Fruit fly (Drosophila melanogaster) whole organism, embryonic: ENCODE measurements around the gene Pvr.
A peak's percentile ranks its signal among the peaks of the same experiment; 100 is the strongest.

ENCODE experiments used
- Abd-B ChIP-seq: fragments of 200-800 bp; sonication (Bioruptor generic); optimal IDR thresholded peaks from 2 replicates; lab custom pipeline; 2018; ENCODE audit warnings: missing biosample characterization, mild to moderate bottlenecking, missing genetic modification characterization, moderate library complexity
- CG1024 ChIP-seq: fragments of 200-800 bp; sonication (Bioruptor generic); IDR thresholded peaks from 2 replicates; pipeline ENCODE4 v1.3.6; 2022; ENCODE audit warnings: missing biosample characterization, missing genetic modification characterization
- CG11504 ChIP-seq: fragments of 200-800 bp; sonication (Bioruptor generic); optimal IDR thresholded peaks from 3 replicates; lab custom pipeline; 2019; ENCODE audit warnings: missing biosample characterization, mild to moderate bottlenecking, missing genetic modification characterization, moderate library complexity
- CG11695 ChIP-seq: fragments of 200-800 bp; sonication (Bioruptor generic); IDR thresholded peaks from 3 replicates; pipeline ENCODE4 v1.3.6; 2022; ENCODE audit warnings: missing biosample characterization, missing genetic modification characterization
- CG1602 ChIP-seq: fragments of 200-800 bp; sonication (Bioruptor generic); optimal IDR thresholded peaks from 3 replicates; lab custom pipeline; 2016; ENCODE audit warnings: missing biosample characterization, missing genetic modification characterization
- CG18476 ChIP-seq: fragments of 200-800 bp; sonication (Bioruptor generic); optimal IDR thresholded peaks from 2 replicates; lab custom pipeline; 2016; ENCODE audit warnings: missing biosample characterization, mild to moderate bottlenecking, missing genetic modification characterization
- CG32532 ChIP-seq: fragments of 200-800 bp; sonication (Bioruptor generic); IDR thresholded peaks from 2 replicates; pipeline ENCODE4 v1.3.6; 2022; ENCODE audit warnings: missing biosample characterization, missing genetic modification characterization
- CG32767 ChIP-seq: fragments of 200-800 bp; sonication (Bioruptor generic); IDR thresholded peaks from 2 replicates; pipeline ENCODE4 v1.3.6; 2022; ENCODE audit warnings: missing biosample characterization, missing genetic modification characterization
- CG33213 ChIP-seq: fragments of 200-800 bp; sonication (Bioruptor generic); optimal IDR thresholded peaks from 3 replicates; lab custom pipeline; 2016; ENCODE audit warnings: missing biosample characterization, missing genetic modification characterization
- CG34422 ChIP-seq: fragments of 200-800 bp; sonication (Bioruptor generic); IDR thresholded peaks from 3 replicates; pipeline ENCODE4 v1.3.6; 2022; ENCODE audit warnings: missing biosample characterization, missing genetic modification characterization
- CG3726 ChIP-seq: fragments of 200-800 bp; sonication (Bioruptor generic); IDR thresholded peaks from 3 replicates; pipeline ENCODE4, ENCODE4 v1.3.6; 2022; ENCODE audit warnings: missing biosample characterization, missing genetic modification characterization
- CG4424 ChIP-seq: fragments of 200-800 bp; sonication (Bioruptor generic); optimal IDR thresholded peaks from 3 replicates; lab custom pipeline; 2016; ENCODE audit warnings: missing biosample characterization, missing genetic modification characterization
- CG6254 ChIP-seq: fragments of 200-800 bp; sonication (Bioruptor generic); optimal IDR thresholded peaks from 3 replicates; lab custom pipeline; 2017; ENCODE audit warnings: mild to moderate bottlenecking, missing biosample characterization, missing genetic modification reagents, missing genetic modification characterization
- CG6654 ChIP-seq: fragments of 200-800 bp; sonication (Bioruptor generic); optimal IDR thresholded peaks from 2 replicates; lab custom pipeline; 2017; ENCODE audit warnings: missing biosample characterization, mild to moderate bottlenecking, missing genetic modification characterization
- CG9609 ChIP-seq: fragments of 200-800 bp; sonication (Bioruptor generic); optimal IDR thresholded peaks from 3 replicates; lab custom pipeline; 2016; ENCODE audit warnings: missing biosample characterization, missing genetic modification characterization
- CoRest ChIP-seq: fragments of 200-800 bp; sonication (Bioruptor generic); optimal IDR thresholded peaks from 3 replicates; lab custom pipeline; 2018; ENCODE audit warnings: missing biosample characterization, mild to moderate bottlenecking, missing genetic modification characterization, moderate library complexity
- D19B ChIP-seq: fragments of 200-800 bp; sonication (Bioruptor generic); optimal IDR thresholded peaks from 2 replicates; lab custom pipeline; 2017; ENCODE audit warnings: missing biosample characterization, mild to moderate bottlenecking, missing genetic modification characterization
- Dbx ChIP-seq: fragments of 200-800 bp; sonication (Bioruptor generic); IDR thresholded peaks from 3 replicates; pipeline ENCODE4 v1.3.6; 2022; ENCODE audit warnings: missing biosample characterization, missing genetic modification characterization
- Deaf1 ChIP-seq: fragments of 200-800 bp; optimal IDR thresholded peaks from 3 replicates; lab custom pipeline; 2019; ENCODE audit warnings: missing biosample characterization, mild to moderate bottlenecking, missing genetic modification characterization, moderate library complexity
- Doc2 ChIP-seq: fragments of 200-800 bp; sonication (Bioruptor generic); IDR thresholded peaks from 2 replicates; pipeline ENCODE4 v1.3.6; 2022; ENCODE audit warnings: missing biosample characterization, missing genetic modification characterization
- Dp ChIP-seq: fragments of 200-800 bp; sonication (Bioruptor generic); optimal IDR thresholded peaks from 2 replicates; lab custom pipeline; 2018; ENCODE audit warnings: missing biosample characterization, mild to moderate bottlenecking, missing genetic modification characterization, moderate library complexity
- Drgx ChIP-seq: fragments of 200-800 bp; sonication (Bioruptor generic); IDR thresholded peaks from 2 replicates; pipeline ENCODE4 v1.3.6; 2022; ENCODE audit warnings: missing biosample characterization, missing genetic modification characterization
- E2f1 ChIP-seq: fragments of 200-800 bp; sonication (Bioruptor generic); IDR thresholded peaks from 2 replicates; pipeline ENCODE4 v1.3.6; 2022; ENCODE audit warnings: missing biosample characterization, missing genetic modification characterization
- Ets65A ChIP-seq: fragments of 200-800 bp; sonication (Bioruptor generic); peaks from one replicate; lab custom pipeline; 2016; ENCODE audit warnings: missing biosample characterization, missing genetic modification characterization
- Hr39 ChIP-seq: fragments of >200 bp; optimal IDR thresholded peaks from 2 replicates; lab custom pipeline; 2017
- MBD-R2 ChIP-seq: fragments of 200-800 bp; sonication (Bioruptor generic); IDR thresholded peaks from 2 replicates; pipeline ENCODE4 v1.3.6; 2022; ENCODE audit warnings: missing biosample characterization, missing genetic modification characterization
- Meics ChIP-seq: fragments of 200-800 bp; sonication (Bioruptor generic); optimal IDR thresholded peaks from 2 replicates; lab custom pipeline; 2017; ENCODE audit warnings: missing biosample characterization, mild to moderate bottlenecking, missing genetic modification characterization
- Mes4 ChIP-seq: fragments of 200-800 bp; sonication (Bioruptor generic); optimal IDR thresholded peaks from 2 replicates; lab custom pipeline; 2016; ENCODE audit warnings: missing biosample characterization, missing genetic modification characterization
- Rfx ChIP-seq: fragments of 200-800 bp; sonication (Bioruptor generic); IDR thresholded peaks from 2 replicates; pipeline ENCODE4 v1.3.6; 2022; ENCODE audit warnings: missing biosample characterization, missing genetic modification characterization
- Rx ChIP-seq: fragments of 200-800 bp; sonication (Bioruptor generic); IDR thresholded peaks from 2 replicates; pipeline ENCODE4 v1.3.6; 2022; ENCODE audit warnings: missing biosample characterization, missing genetic modification characterization
- Sin3A ChIP-seq: fragments of >200 bp; optimal IDR thresholded peaks from 2 replicates; lab custom pipeline; 2018
- Sox102F ChIP-seq: fragments of 200-800 bp; sonication (Bioruptor generic); optimal IDR thresholded peaks from 2 replicates; lab custom pipeline; 2018; ENCODE audit warnings: missing biosample characterization, mild to moderate bottlenecking, missing genetic modification characterization, moderate library complexity
- al ChIP-seq: fragments of 200-800 bp; sonication (Bioruptor generic); IDR thresholded peaks from 2 replicates; pipeline ENCODE4 v1.3.6; 2022; ENCODE audit warnings: missing biosample characterization, missing genetic modification characterization
- bsh ChIP-seq, 2 experiments: fragments of 200-800 bp; sonication (Bioruptor generic); optimal IDR thresholded peaks; 2 replicates each; lab custom pipeline; 2017 to 2018; ENCODE audit warnings: mild to moderate bottlenecking in 2 of 2, missing biosample characterization in 2 of 2, missing genetic modification characterization in 2 of 2, moderate library complexity in 1 of 2
- chif ChIP-seq, 2 experiments: fragments of 200-800 bp; sonication (Bioruptor generic); optimal IDR thresholded peaks; 3 replicates each; lab custom pipeline; 2016; ENCODE audit warnings: missing biosample characterization in 2 of 2, missing genetic modification characterization in 2 of 2
- dati ChIP-seq: fragments of 200-800 bp; sonication (Bioruptor generic); IDR thresholded peaks from 2 replicates; pipeline ENCODE4 v1.3.6; 2022; ENCODE audit warnings: missing biosample characterization, missing genetic modification characterization
- dysf ChIP-seq: fragments of 200-800 bp; sonication (Bioruptor generic); IDR thresholded peaks from 3 replicates; pipeline ENCODE4 v1.3.6; 2022; ENCODE audit warnings: missing biosample characterization, missing genetic modification characterization
- eve ChIP-seq, 2 experiments: fragments of >200 bp; optimal IDR thresholded peaks; 2 replicates each; lab custom pipeline; 2017; ENCODE audit warnings: missing biosample characterization in 2 of 2, missing genetic modification characterization in 2 of 2
- ham ChIP-seq: fragments of 200-800 bp; sonication (Bioruptor generic); IDR thresholded peaks from 2 replicates; pipeline ENCODE4 v1.3.6; 2022; ENCODE audit warnings: missing biosample characterization, missing genetic modification characterization
- hbn ChIP-seq: fragments of 200-800 bp; sonication (Bioruptor generic); IDR thresholded peaks from 2 replicates; pipeline ENCODE4 v1.3.6; 2022; ENCODE audit warnings: missing biosample characterization, missing genetic modification characterization; ENCODE audit not compliant: partially characterized antibody
- her ChIP-seq: fragments of 200-800 bp; sonication (Bioruptor generic); optimal IDR thresholded peaks from 2 replicates; lab custom pipeline; 2016; ENCODE audit warnings: missing biosample characterization, missing genetic modification characterization
- kah ChIP-seq: fragments of 200-800 bp; sonication (Bioruptor generic); optimal IDR thresholded peaks from 2 replicates; lab custom pipeline; 2018; ENCODE audit warnings: missing biosample characterization, mild to moderate bottlenecking, missing genetic modification characterization
- lmd ChIP-seq: fragments of 200-800 bp; sonication (Bioruptor generic); IDR thresholded peaks from 2 replicates; pipeline ENCODE4 v1.3.6; 2022; ENCODE audit warnings: missing biosample characterization, missing genetic modification characterization
- mirr ChIP-seq: fragments of 200-800 bp; sonication (Bioruptor generic); optimal IDR thresholded peaks from 3 replicates; lab custom pipeline; 2018; ENCODE audit warnings: missing biosample characterization, mild to moderate bottlenecking, missing genetic modification characterization
- oc ChIP-seq: fragments of 200-800 bp; sonication (Bioruptor generic); optimal IDR thresholded peaks from 2 replicates; lab custom pipeline; 2018; ENCODE audit warnings: missing biosample characterization, mild to moderate bottlenecking, missing genetic modification characterization, moderate library complexity
- onecut ChIP-seq: fragments of 200-800 bp; sonication (Bioruptor generic); IDR thresholded peaks from 2 replicates; pipeline ENCODE4 v1.3.6; 2022; ENCODE audit warnings: missing biosample characterization, missing genetic modification characterization
- peb ChIP-seq: fragments of 200-800 bp; sonication (Bioruptor generic); IDR thresholded peaks from 2 replicates; pipeline ENCODE4 v1.3.6; 2022; ENCODE audit warnings: missing biosample characterization, missing genetic modification characterization
- repo ChIP-seq: fragments of 200-800 bp; sonication (Bioruptor generic); optimal IDR thresholded peaks from 2 replicates; lab custom pipeline; 2016; ENCODE audit warnings: missing biosample characterization, missing genetic modification characterization
- run ChIP-seq: fragments of 200-800 bp; sonication (Bioruptor generic); optimal IDR thresholded peaks from 3 replicates; lab custom pipeline; 2018; ENCODE audit warnings: missing biosample characterization, mild to moderate bottlenecking, missing genetic modification characterization
- sens-2 ChIP-seq: fragments of 200-800 bp; sonication (Bioruptor generic); IDR thresholded peaks from 2 replicates; pipeline ENCODE4 v1.3.6; 2022; ENCODE audit warnings: missing biosample characterization, missing genetic modification characterization
- slbo ChIP-seq: fragments of 200-800 bp; sonication (Bioruptor generic); IDR thresholded peaks from 2 replicates; pipeline ENCODE4 v1.3.6; 2022; ENCODE audit warnings: missing biosample characterization, missing genetic modification characterization
- tio ChIP-seq: fragments of 200-800 bp; sonication (Bioruptor generic); optimal IDR thresholded peaks from 2 replicates; lab custom pipeline; 2017; ENCODE audit warnings: missing biosample characterization, missing genetic modification characterization, inconsistent platforms
- zfh1 ChIP-seq: fragments of 200-800 bp; sonication (Bioruptor generic); IDR thresholded peaks from 3 replicates; pipeline ENCODE4 v1.3.6; 2022; ENCODE audit warnings: missing biosample characterization, missing genetic modification characterization

The Pvr gene

DNA sequence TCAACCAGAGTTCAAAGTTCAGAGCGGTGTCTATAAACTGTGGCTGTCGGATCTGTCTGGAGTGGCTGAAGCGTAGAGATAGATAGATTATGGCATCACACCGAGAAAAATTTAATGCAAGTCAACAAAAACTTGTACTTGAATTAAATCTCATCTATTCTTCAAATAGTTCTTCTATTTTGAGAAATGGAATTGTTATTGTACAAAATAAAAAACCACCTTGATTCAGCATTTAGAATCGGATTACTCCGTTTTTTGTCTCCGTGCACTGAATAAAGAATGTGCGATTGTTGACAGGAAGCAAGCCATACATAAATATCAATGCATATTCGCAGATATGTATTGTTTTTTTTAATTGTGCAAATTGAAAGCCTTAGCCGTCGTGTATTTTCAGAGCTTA is 10.1 kb downstream of the Pvr start (continued):
- TF ChIP-seq CG6254 (GFP tag; lab: Kevin White, UChicago) (peak; percentile 3), Ets65A (GFP tag; lab: Kevin White, UChicago) (peak; percentile 83), Deaf1 (tag; lab: Kevin White, UChicago) (no peak), Mes4 (GFP tag; lab: Kevin White, UChicago) (no peak), peb (GFP tag; lab: Robert Waterston, UW) (peak; percentile 23; the same call in 1 of the 2 replicates), CG9609 (peak; percentile 6), chif (GFP tag; optimal IDR thresholded peaks at IDR 0.05; lab: Kevin White, UChicago) (peak in 1 of 2 experiments; percentile 24), lmd (GFP tag; lab: Robert Waterston, UW) (peak; percentile 52; the same call in 1 of the 2 replicates), MBD-R2 (GFP tag; lab: Robert Waterston, UW) (peak; percentile 11; the same call in 1 of the 2 replicates), CG6654 (no peak), sens-2 (GFP tag; lab: Robert Waterston, UW) (no peak), tio (GFP tag; lab: Kevin White, UChicago) (no peak), run (tag; lab: Kevin White, UChicago) (no peak), Rx (GFP tag; lab: Robert Waterston, UW) (peak; percentile 19; the same call in 1 of the 2 replicates), oc (tag; lab: Kevin White, UChicago) (no peak), Abd-B (GFP tag; lab: Kevin White, UChicago) (peak; percentile 17), CG4424 (GFP tag; lab: Kevin White, UChicago) (no peak), zfh1 (GFP tag; lab: Robert Waterston, UW) (peak; percentile 57; the same call in 2 of the 3 replicates), Doc2 (GFP tag; lab: Robert Waterston, UW) (no peak), Sin3A (lab: Kevin White, UChicago) (no peak), CG11504 (tag; lab: Kevin White, UChicago) (no peak), Dbx (GFP tag; lab: Robert Waterston, UW) (0 out of 3 replicates have a peak, but pooled peaks have one; percentile 20), CG1602 (GFP tag; lab: Kevin White, UChicago) (peak; percentile 31), CoRest (peak; percentile 17), mirr (GFP tag; lab: Kevin White, UChicago) (no peak), Dp (no peak), kah (no peak), ham (no peak), D19B (no peak), Meics (GFP tag; lab: Kevin White, UChicago) (peak; percentile 6), repo (GFP tag; lab: Kevin White, UChicago) (no peak), her (GFP tag; lab: Kevin White, UChicago) (peak; percentile 4), dati (GFP tag; lab: Robert Waterston, UW) (0 out of 2 replicates have a peak, but pooled peaks have one; percentile 30), CG33213 (GFP tag; lab: Kevin White, UChicago) (no peak), E2f1 (GFP tag; lab: Robert Waterston, UW) (peak; percentile 65), CG3726 (GFP tag; lab: Robert Waterston, UW) (0 out of 3 replicates have a peak, but pooled peaks have one; percentile 54), CG1024 (GFP tag; lab: Robert Waterston, UW) (0 out of 2 replicates have a peak, but pooled peaks have one; percentile 22), onecut (peak; percentile 24), eve (GFP tag; optimal IDR thresholded peaks at IDR 0.05; lab: Kevin White, UChicago) (no peak), CG11695 (GFP tag; lab: Robert Waterston, UW) (peak; percentile 44; the same call in 1 of the 3 replicates), CG32767 (GFP tag; lab: Robert Waterston, UW) (no peak), Sox102F (peak; percentile 33)
- TF ChIP-seq, all 482 proteins: peak for 101

DNA sequence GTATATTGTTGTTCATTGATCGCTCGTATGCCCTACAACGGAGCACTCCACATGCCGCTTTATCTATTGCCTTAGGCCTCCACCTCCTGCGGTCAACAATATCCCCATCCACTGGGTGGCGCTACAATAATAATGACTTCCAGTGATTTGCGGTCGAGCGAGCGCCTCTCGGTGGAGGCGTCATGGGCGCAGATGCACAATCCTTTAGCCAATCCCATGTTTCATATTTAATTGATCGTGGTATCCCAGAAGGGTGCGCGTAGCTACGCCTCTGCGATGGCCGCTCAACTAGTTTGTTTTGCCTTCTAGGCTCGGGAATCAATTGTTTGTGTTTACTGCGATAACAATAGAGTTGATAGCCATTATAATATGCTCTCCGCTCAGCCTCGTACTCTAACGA is 10.5 kb downstream of the Pvr start:
- TF ChIP-seq slbo (GFP tag; lab: Robert Waterston, UW) (peak; percentile 46), CG34422 (GFP tag; lab: Robert Waterston, UW) (0 out of 3 replicates have a peak, but pooled peaks have one; percentile 15), hbn (GFP tag; lab: Robert Waterston, UW) (no peak), CG32532 (GFP tag; lab: Robert Waterston, UW) (peak; percentile 26; the same call in 1 of the 2 replicates), CG18476 (GFP tag; lab: Kevin White, UChicago) (no peak), Rfx (GFP tag; lab: Robert Waterston, UW) (0 out of 2 replicates have a peak, but pooled peaks have one; percentile 6), bsh (GFP tag; optimal IDR thresholded peaks at IDR 0.05; lab: Kevin White, UChicago) (peak in 1 of 2 experiments; percentile 37), dysf (GFP tag; lab: Robert Waterston, UW) (peak; percentile 5; the same call in 1 of the 3 replicates), al (GFP tag; lab: Robert Waterston, UW) (0 out of 2 replicates have a peak, but pooled peaks have one; percentile 16), zfh1 (GFP tag; lab: Robert Waterston, UW) (peak; percentile 51; the same call in 2 of the 3 replicates), Drgx (GFP tag; lab: Robert Waterston, UW) (peak; percentile 81), Hr39 (lab: Kevin White, UChicago) (no peak)
